Fruit fly (Drosophila melanogaster) whole organism, embryonic: ENCODE measurements around the gene CG12438.

ENCODE experiments used
- Awh ChIP-seq: fragments of 200-800 bp; sonication (Bioruptor generic); IDR thresholded peaks from 2 replicates; pipeline ENCODE4, ENCODE4 v1.3.6; 2022; ENCODE audit warnings: missing biosample characterization, missing genetic modification characterization
- CG10462 ChIP-seq: fragments of 200-800 bp; sonication (Bioruptor generic); optimal IDR thresholded peaks from 2 replicates; lab custom pipeline; 2016; ENCODE audit warnings: missing biosample characterization, missing genetic modification characterization
- CG10543 ChIP-seq: fragments of 200-800 bp; sonication (Bioruptor generic); optimal IDR thresholded peaks from 3 replicates; lab custom pipeline; 2017; ENCODE audit warnings: missing biosample characterization, mild to moderate bottlenecking, missing genetic modification characterization, moderate library complexity
- CG11504 ChIP-seq: fragments of 200-800 bp; sonication (Bioruptor generic); optimal IDR thresholded peaks from 3 replicates; lab custom pipeline; 2019; ENCODE audit warnings: missing biosample characterization, mild to moderate bottlenecking, missing genetic modification characterization, moderate library complexity
- CG11695 ChIP-seq: fragments of 200-800 bp; sonication (Bioruptor generic); IDR thresholded peaks from 3 replicates; pipeline ENCODE4 v1.3.6; 2022; ENCODE audit warnings: missing biosample characterization, missing genetic modification characterization
- CG12104 ChIP-seq: fragments of 200-800 bp; sonication (Bioruptor generic); optimal IDR thresholded peaks from 3 replicates; lab custom pipeline; 2016; ENCODE audit warnings: missing biosample characterization, missing genetic modification characterization
- CG12236 ChIP-seq: fragments of 200-800 bp; sonication (Bioruptor generic); optimal IDR thresholded peaks from 2 replicates; lab custom pipeline; 2016; ENCODE audit warnings: missing biosample characterization, missing genetic modification characterization
- CG1233 ChIP-seq: fragments of 200-800 bp; sonication (Bioruptor generic); optimal IDR thresholded peaks from 4 replicates; lab custom pipeline; 2018; ENCODE audit warnings: missing biosample characterization, mild to moderate bottlenecking, missing genetic modification characterization
- CG12769 ChIP-seq: fragments of 200-800 bp; sonication (Bioruptor generic); optimal IDR thresholded peaks from 2 replicates; lab custom pipeline; 2019; ENCODE audit warnings: missing biosample characterization, mild to moderate bottlenecking, missing genetic modification characterization, moderate library complexity
- CG13894 ChIP-seq: fragments of 200-800 bp; sonication (Bioruptor generic); optimal IDR thresholded peaks from 3 replicates; lab custom pipeline; 2018; ENCODE audit warnings: missing biosample characterization, mild to moderate bottlenecking, missing genetic modification characterization, moderate library complexity
- CG14965 ChIP-seq: fragments of 200-800 bp; sonication (Bioruptor generic); optimal IDR thresholded peaks from 2 replicates; lab custom pipeline; 2016; ENCODE audit warnings: missing biosample characterization, missing genetic modification characterization, borderline replicate concordance
- CG16779 ChIP-seq: fragments of 200-800 bp; sonication (Bioruptor generic); IDR thresholded peaks from 2 replicates; pipeline ENCODE4 v1.3.6; 2022; ENCODE audit warnings: missing biosample characterization, missing genetic modification characterization
- CG33557 ChIP-seq: fragments of 200-800 bp; sonication (Bioruptor generic); optimal IDR thresholded peaks from 2 replicates; lab custom pipeline; 2019; ENCODE audit warnings: missing biosample characterization, mild to moderate bottlenecking, missing genetic modification characterization, moderate library complexity
- CG34224 ChIP-seq: fragments of 200-800 bp; sonication (Bioruptor generic); IDR thresholded peaks from 3 replicates; pipeline ENCODE4 v1.3.6; 2022; ENCODE audit warnings: missing biosample characterization, missing genetic modification characterization; ENCODE audit not compliant: partially characterized antibody
- CG42726 ChIP-seq: fragments of 200-800 bp; sonication (Bioruptor generic); IDR thresholded peaks from 2 replicates; pipeline ENCODE4 v1.3.6; 2022; ENCODE audit warnings: missing biosample characterization, missing genetic modification characterization; ENCODE audit not compliant: partially characterized antibody
- CG6683 ChIP-seq: fragments of 200-800 bp; sonication (Bioruptor generic); optimal IDR thresholded peaks from 2 replicates; lab custom pipeline; 2017; ENCODE audit warnings: missing biosample characterization, mild to moderate bottlenecking, missing genetic modification characterization, missing genetic modification reagents
- CG6689 ChIP-seq: fragments of 200-800 bp; sonication (Bioruptor generic); IDR thresholded peaks from 2 replicates; pipeline ENCODE4 v1.3.6; 2022; ENCODE audit warnings: missing biosample characterization, missing genetic modification characterization
- CG8924 ChIP-seq: fragments of 200-800 bp; optimal IDR thresholded peaks from 3 replicates; lab custom pipeline; 2019; ENCODE audit warnings: missing biosample characterization, mild to moderate bottlenecking, missing genetic modification characterization, moderate library complexity
- CG9215 ChIP-seq: fragments of 200-800 bp; sonication (Bioruptor generic); IDR thresholded peaks from 2 replicates; pipeline ENCODE4 v1.3.6; 2022; ENCODE audit warnings: missing biosample characterization, missing genetic modification characterization
- CG9932 ChIP-seq: fragments of 200-800 bp; sonication (Bioruptor generic); IDR thresholded peaks from 2 replicates; pipeline ENCODE4 v1.3.6; 2022; ENCODE audit warnings: missing biosample characterization, missing genetic modification characterization
- Dip3 ChIP-seq: fragments of 200-800 bp; sonication (Bioruptor generic); optimal IDR thresholded peaks from 3 replicates; lab custom pipeline; 2016; ENCODE audit warnings: missing biosample characterization, missing genetic modification characterization
- ERR ChIP-seq: fragments of 200-800 bp; sonication (Bioruptor generic); optimal IDR thresholded peaks from 2 replicates; lab custom pipeline; 2016; ENCODE audit warnings: missing biosample characterization, missing genetic modification characterization
- Hr51 ChIP-seq, 2 experiments: fragments of 200-800 bp; sonication (Bioruptor generic); optimal IDR thresholded peaks; 2 replicates in 1 of 2; 3 replicates in 1 of 2; lab custom pipeline; 2016 to 2018; ENCODE audit warnings: missing biosample characterization in 2 of 2, missing genetic modification characterization in 2 of 2, mild to moderate bottlenecking in 1 of 2, moderate library complexity in 1 of 2
- Meics ChIP-seq: fragments of 200-800 bp; sonication (Bioruptor generic); optimal IDR thresholded peaks from 2 replicates; lab custom pipeline; 2017; ENCODE audit warnings: missing biosample characterization, mild to moderate bottlenecking, missing genetic modification characterization
- NC2β ChIP-seq: fragments of 200-800 bp; sonication (Bioruptor generic); optimal IDR thresholded peaks from 2 replicates; lab custom pipeline; 2016; ENCODE audit warnings: missing biosample characterization, missing genetic modification characterization
- NFAT ChIP-seq: fragments of 200-800 bp; sonication (Bioruptor generic); IDR thresholded peaks from 2 replicates; pipeline ENCODE4 v1.3.6; 2022; ENCODE audit warnings: missing biosample characterization, missing genetic modification characterization
- Oaz ChIP-seq: fragments of 200-800 bp; sonication (Bioruptor generic); IDR thresholded peaks from 2 replicates; pipeline ENCODE4 v1.3.6; 2022; ENCODE audit warnings: missing biosample characterization, missing genetic modification characterization
- Pdp1 ChIP-seq, 2 experiments: fragments of 200-800 bp; sonication (Bioruptor generic); optimal IDR thresholded peaks; 3 replicates each; lab custom pipeline; 2016; ENCODE audit warnings: missing biosample characterization in 2 of 2, missing genetic modification characterization in 2 of 2, mild to moderate bottlenecking in 1 of 2, moderate library complexity in 1 of 2
- Rfx ChIP-seq: fragments of 200-800 bp; sonication (Bioruptor generic); IDR thresholded peaks from 2 replicates; pipeline ENCODE4 v1.3.6; 2022; ENCODE audit warnings: missing biosample characterization, missing genetic modification characterization
- Taf1 ChIP-seq: fragments of 200-800 bp; sonication (Bioruptor generic); IDR thresholded peaks from 2 replicates; pipeline ENCODE4 v1.3.6; 2022; ENCODE audit warnings: missing biosample characterization, missing genetic modification characterization
- Trl ChIP-seq, 3 experiments: fragments of >200 bp in 2 of 3; fragments of 200-800 bp in 1 of 3; sonication (Bioruptor generic) in 1 of 3; optimal IDR thresholded peaks; 2 replicates in 1 of 3; 3 replicates in 2 of 3; lab custom pipeline; 2016 to 2017; ENCODE audit warnings: missing biosample characterization in 1 of 3, missing genetic modification characterization in 1 of 3
- abd-A ChIP-seq: fragments of 200-800 bp; sonication (Bioruptor generic); optimal IDR thresholded peaks from 3 replicates; lab custom pipeline; 2019; ENCODE audit warnings: missing biosample characterization, mild to moderate bottlenecking, missing genetic modification characterization, moderate library complexity
- amos ChIP-seq: fragments of 200-800 bp; sonication (Bioruptor generic); IDR thresholded peaks from 2 replicates; pipeline ENCODE4 v1.3.6; 2022; ENCODE audit warnings: missing biosample characterization, missing genetic modification characterization; ENCODE audit not compliant: partially characterized antibody
- bowl ChIP-seq: fragments of 200-800 bp; sonication (Bioruptor generic); IDR thresholded peaks from 2 replicates; pipeline ENCODE4 v1.3.6; 2022; ENCODE audit warnings: missing biosample characterization, missing genetic modification characterization
- chinmo ChIP-seq: fragments of 200-800 bp; sonication (Bioruptor generic); IDR thresholded peaks from 4 replicates; pipeline ENCODE4 v1.3.6; 2022; ENCODE audit warnings: missing biosample characterization, missing genetic modification characterization; ENCODE audit not compliant: partially characterized antibody
- eyg ChIP-seq: fragments of 200-800 bp; sonication (Bioruptor generic); optimal IDR thresholded peaks from 3 replicates; lab custom pipeline; 2016; ENCODE audit warnings: missing biosample characterization, missing genetic modification characterization
- gsb ChIP-seq: fragments of 200-800 bp; sonication (Bioruptor generic); IDR thresholded peaks from 2 replicates; pipeline ENCODE4 v1.3.6; 2022; ENCODE audit warnings: missing biosample characterization, missing genetic modification characterization
- her ChIP-seq: fragments of 200-800 bp; sonication (Bioruptor generic); optimal IDR thresholded peaks from 2 replicates; lab custom pipeline; 2016; ENCODE audit warnings: missing biosample characterization, missing genetic modification characterization
- lab ChIP-seq: fragments of 200-800 bp; sonication (Bioruptor generic); optimal IDR thresholded peaks from 3 replicates; lab custom pipeline; 2017; ENCODE audit warnings: missing biosample characterization, missing genetic modification characterization, mild to moderate bottlenecking, moderate library complexity, missing genetic modification reagents
- pfk ChIP-seq: fragments of 200-800 bp; sonication (Bioruptor generic); optimal IDR thresholded peaks from 2 replicates; lab custom pipeline; 2018; ENCODE audit warnings: missing biosample characterization, mild to moderate bottlenecking, missing genetic modification characterization, moderate library complexity
- pho ChIP-seq: fragments of 200-800 bp; sonication (Bioruptor generic); optimal IDR thresholded peaks from 2 replicates; lab custom pipeline; 2016; ENCODE audit warnings: missing biosample characterization, missing genetic modification characterization
- psq ChIP-seq: fragments of 200-800 bp; sonication (Bioruptor generic); optimal IDR thresholded peaks from 2 replicates; lab custom pipeline; 2017; ENCODE audit warnings: missing biosample characterization, missing genetic modification characterization
- slbo ChIP-seq: fragments of 200-800 bp; sonication (Bioruptor generic); IDR thresholded peaks from 2 replicates; pipeline ENCODE4 v1.3.6; 2022; ENCODE audit warnings: missing biosample characterization, missing genetic modification characterization
- slou ChIP-seq: fragments of 200-800 bp; sonication (Bioruptor generic); optimal IDR thresholded peaks from 3 replicates; lab custom pipeline; 2016; ENCODE audit warnings: missing biosample characterization, missing genetic modification characterization
- ssp ChIP-seq: fragments of 200-800 bp; sonication (Bioruptor generic); IDR thresholded peaks from 2 replicates; pipeline ENCODE4 v1.3.6; 2022; ENCODE audit warnings: missing biosample characterization, missing genetic modification characterization
- ttk ChIP-seq: fragments of 200-800 bp; sonication (Bioruptor generic); IDR thresholded peaks from 2 replicates; pipeline ENCODE4 v2.1.2; 2022; ENCODE audit warnings: missing biosample characterization, missing genetic modification characterization
- unc-4 ChIP-seq: fragments of 200-800 bp; sonication (Bioruptor generic); IDR thresholded peaks from 2 replicates; pipeline ENCODE4 v1.3.6; 2022; ENCODE audit warnings: missing biosample characterization, missing genetic modification characterization; ENCODE audit not compliant: partially characterized antibody
- vfl ChIP-seq: fragments of 200-800 bp; sonication (Bioruptor generic); optimal IDR thresholded peaks from 2 replicates; lab custom pipeline; 2016; ENCODE audit warnings: missing biosample characterization, missing genetic modification characterization
- z ChIP-seq: fragments of 200-800 bp; sonication (Bioruptor generic); IDR thresholded peaks from 3 replicates; pipeline ENCODE4 v1.3.6; 2022; ENCODE audit warnings: missing biosample characterization, missing genetic modification characterization

The CG12438 gene

DNA sequence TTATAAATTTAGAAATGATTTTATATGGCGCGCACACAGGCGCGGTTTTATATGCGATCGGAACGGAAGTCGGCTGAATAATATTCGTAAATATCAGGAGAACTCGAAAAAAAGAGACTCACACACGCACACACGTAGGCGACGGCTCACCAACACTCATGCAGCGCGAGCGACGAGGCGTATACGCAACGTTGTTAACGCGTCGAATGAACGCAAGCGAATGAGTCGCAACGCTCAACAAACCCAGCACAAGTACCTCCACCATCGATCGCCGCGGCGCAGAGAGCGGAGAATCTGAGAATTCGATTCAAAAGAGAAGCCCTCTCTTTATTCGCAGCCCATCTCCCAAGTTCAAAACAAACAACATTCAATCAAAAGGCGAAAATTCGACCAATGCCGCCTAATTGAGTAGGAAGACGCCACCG, 16.5 kb upstream of the CG12438 start (continued):
- TF ChIP-seq Taf1 (GFP tag; lab: Robert Waterston, UW) (0 out of 2 replicates have a peak, but pooled peaks have one; percentile 28), z (peak; percentile 75; the same call in 2 of the 3 replicates), CG1233 (peak; percentile 59), Oaz (peak; percentile 25; the same call in 1 of the 2 replicates), slbo (GFP tag; lab: Robert Waterston, UW) (peak; percentile 52), CG16779 (GFP tag; lab: Robert Waterston, UW) (peak; percentile 46; the same call in 1 of the 2 replicates), Trl (optimal IDR thresholded peaks at IDR 0.05; lab: Kevin White, UChicago) (peak; percentile 88 to 92), Trl (GFP tag; optimal IDR thresholded peaks at IDR 0.05; lab: Kevin White, UChicago) (peak; percentile 41), NFAT (peak; percentile 78), CG12769 (tag; lab: Kevin White, UChicago) (peak; percentile 62), Awh (GFP tag; lab: Robert Waterston, UW) (peak; percentile 59; the same call in 1 of the 2 replicates), ssp (GFP tag; lab: Robert Waterston, UW) (no peak), CG33557 (GFP tag; lab: Kevin White, UChicago) (peak; percentile 16), abd-A (tag; lab: Kevin White, UChicago) (peak; percentile 87), CG14965 (GFP tag; lab: Kevin White, UChicago) (no peak), Pdp1 (GFP tag; optimal IDR thresholded peaks at IDR 0.05; lab: Kevin White, UChicago) (peak; percentile 1 to 63), ttk (GFP tag; lab: Robert Waterston, UW) (no peak), bowl (GFP tag; lab: Robert Waterston, UW) (peak; percentile 62; the same call in 1 of the 2 replicates), CG6683 (peak; percentile 8), CG13894 (tag; lab: Kevin White, UChicago) (peak; percentile 80), CG8924 (tag; lab: Kevin White, UChicago) (peak; percentile 31), CG42726 (GFP tag; lab: Robert Waterston, UW) (peak; percentile 69), pfk (GFP tag; lab: Kevin White, UChicago) (peak; percentile 10), psq (GFP tag; lab: Kevin White, UChicago) (no peak), CG10462 (GFP tag; lab: Kevin White, UChicago) (no peak), CG6689 (GFP tag; lab: Robert Waterston, UW) (no peak), CG12236 (GFP tag; lab: Kevin White, UChicago) (peak; percentile 8), CG10543 (GFP tag; lab: Kevin White, UChicago) (peak; percentile 88), slou (GFP tag; lab: Kevin White, UChicago) (no peak), vfl (GFP tag; lab: Kevin White, UChicago) (peak; percentile 7), pho (peak; percentile 22), Dip3 (GFP tag; lab: Kevin White, UChicago) (peak; percentile 22), ERR (GFP tag; lab: Kevin White, UChicago) (peak; percentile 59), CG34224 (GFP tag; lab: Robert Waterston, UW) (peak; percentile 60), unc-4 (GFP tag; lab: Robert Waterston, UW) (peak; percentile 55), CG11695 (GFP tag; lab: Robert Waterston, UW) (peak; percentile 47; the same call in 2 of the 3 replicates), lab (peak; percentile 83), CG9215 (GFP tag; lab: Robert Waterston, UW) (no peak), eyg (GFP tag; lab: Kevin White, UChicago) (peak; percentile 37), Rfx (GFP tag; lab: Robert Waterston, UW) (peak; percentile 68; the same call in 1 of the 2 replicates), amos (GFP tag; lab: Robert Waterston, UW) (peak; percentile 48; the same call in 1 of the 2 replicates), CG11504 (peak; percentile 2), gsb (0 out of 2 replicates have a peak, but pooled peaks have one; percentile 39), CG9932 (GFP tag; lab: Robert Waterston, UW) (peak; percentile 45), chinmo (GFP tag; lab: Robert Waterston, UW) (peak; percentile 99), Hr51 (GFP tag; optimal IDR thresholded peaks at IDR 0.05; lab: Kevin White, UChicago) (peak in 1 of 2 experiments; percentile 3), her (GFP tag; lab: Kevin White, UChicago) (peak; percentile 70), Meics (GFP tag; lab: Kevin White, UChicago) (peak; percentile 31), NC2β (GFP tag; lab: Kevin White, UChicago) (peak; percentile 10), CG12104 (no peak)
